Worm (Caenorhabditis elegans) whole organism, L4 larva: ENCODE measurements around the gene C54D10.10.
A peak's percentile ranks its signal among the peaks of the same experiment; 100 is the strongest.

Source experiments
- F10B5.3 ChIP-seq: sonication (generic microtip); optimal IDR thresholded peaks from 2 replicates; lab custom pipeline; 2016; ENCODE audit warnings: mild to moderate bottlenecking, missing genetic modification characterization, missing compliant biosample characterization
- F26F4.8 ChIP-seq: fragments of 200-800 bp; sonication (Bioruptor generic); conservative IDR thresholded peaks from 2 replicates; pipeline ENCODE4 v1.3.6; 2022; ENCODE audit warnings: missing genetic modification characterization, missing compliant biosample characterization
- F49E8.2 ChIP-seq: sonication (generic microtip); optimal IDR thresholded peaks from 2 replicates; lab custom pipeline; 2016; ENCODE audit warnings: missing compliant biosample characterization, mild to moderate bottlenecking, missing genetic modification characterization, borderline replicate concordance
- R02D3.7 ChIP-seq: fragments of 150-350 bp; sonication (generic microtip); optimal IDR thresholded peaks from 3 replicates; lab custom pipeline; 2014; ENCODE audit warnings: missing biosample characterization, missing genetic modification characterization
- Y105C5A.15 ChIP-seq: fragments of 200-800 bp; sonication (Bioruptor generic); IDR thresholded peaks from 2 replicates; pipeline ENCODE4 v1.3.6; 2022; ENCODE audit warnings: missing genetic modification characterization, missing compliant biosample characterization
- Y5F2A.4 ChIP-seq: fragments of 200-800 bp; sonication (Bioruptor generic); optimal IDR thresholded peaks from 2 replicates; lab custom pipeline; 2018; ENCODE audit warnings: mild to moderate bottlenecking, missing genetic modification characterization, missing compliant biosample characterization
- ZK337.2 ChIP-seq: fragments of 200-800 bp; sonication (Bioruptor generic); IDR thresholded peaks from 2 replicates; pipeline ENCODE4 v1.3.6; 2022; ENCODE audit warnings: missing genetic modification reagents, missing genetic modification characterization, missing compliant biosample characterization
- ZK546.5 ChIP-seq, 2 experiments: sonication (generic microtip); optimal IDR thresholded peaks; 2 replicates each; lab custom pipeline; 2017; ENCODE audit warnings: missing biosample characterization in 2 of 2, missing genetic modification characterization in 2 of 2
- arid-1 ChIP-seq: fragments of 200-800 bp; sonication (Bioruptor generic); conservative IDR thresholded peaks from 2 replicates; pipeline ENCODE4 v1.3.6; 2022; ENCODE audit warnings: missing genetic modification reagents, missing genetic modification characterization, missing compliant biosample characterization
- ceh-28 ChIP-seq: fragments of 150-350 bp; optimal IDR thresholded peaks from 2 replicates; lab custom pipeline; 2014; ENCODE audit warnings: missing biosample characterization, missing genetic modification reagents, missing genetic modification characterization
- ceh-32 ChIP-seq: sonication (generic microtip); optimal IDR thresholded peaks from 2 replicates; lab custom pipeline; 2016; ENCODE audit warnings: mild to moderate bottlenecking, missing genetic modification characterization, missing compliant biosample characterization; ENCODE audit not compliant: poor library complexity
- ceh-44 ChIP-seq: fragments of 200-800 bp; sonication (Bioruptor generic); IDR thresholded peaks from 2 replicates; pipeline ENCODE4 v1.3.6; 2022; ENCODE audit warnings: missing genetic modification reagents, missing genetic modification characterization, missing compliant biosample characterization
- ceh-62 ChIP-seq: sonication (generic microtip); optimal IDR thresholded peaks from 2 replicates; lab custom pipeline; 2017; ENCODE audit warnings: missing biosample characterization, missing genetic modification characterization
- ceh-82 ChIP-seq: sonication (generic microtip); optimal IDR thresholded peaks from 2 replicates; lab custom pipeline; 2017; ENCODE audit warnings: missing biosample characterization, missing genetic modification characterization
- cey-2 ChIP-seq: sonication (generic microtip); optimal IDR thresholded peaks from 3 replicates; lab custom pipeline; 2017; ENCODE audit warnings: missing genetic modification characterization, mild to moderate bottlenecking, missing compliant biosample characterization, antibody characterized with exemption, borderline replicate concordance; ENCODE audit not compliant: insufficient read depth
- daf-12 ChIP-seq: fragments of 150-350 bp; optimal IDR thresholded peaks from 2 replicates; lab custom pipeline; 2014; ENCODE audit warnings: missing biosample characterization, missing genetic modification reagents, missing genetic modification characterization
- daf-16 ChIP-seq, 3 experiments: sonication (generic microtip); optimal IDR thresholded peaks; 2 replicates each; lab custom pipeline; 2016 to 2017; ENCODE audit warnings: missing genetic modification characterization in 3 of 3, missing genetic modification reagents in 3 of 3, mild to moderate bottlenecking in 2 of 3, missing compliant biosample characterization in 2 of 3, missing biosample characterization in 1 of 3, moderate library complexity in 1 of 3
- dmd-8 ChIP-seq: fragments of 200-800 bp; sonication (Bioruptor generic); IDR thresholded peaks from 2 replicates; pipeline ENCODE4 v1.3.6; 2022; ENCODE audit warnings: missing genetic modification characterization, missing compliant biosample characterization
- egl-27 ChIP-seq: sonication (generic microtip); optimal IDR thresholded peaks from 3 replicates; lab custom pipeline; 2017; ENCODE audit warnings: missing biosample characterization, missing genetic modification reagents, missing genetic modification characterization
- egl-43 ChIP-seq: fragments of 200-800 bp; sonication (Bioruptor generic); IDR thresholded peaks from 2 replicates; pipeline ENCODE4 v1.3.6; 2022; ENCODE audit warnings: missing genetic modification reagents, missing genetic modification characterization, missing compliant biosample characterization
- fos-1 ChIP-seq: fragments of 150-350 bp; optimal IDR thresholded peaks from 2 replicates; lab custom pipeline; 2014; ENCODE audit warnings: missing biosample characterization, missing genetic modification characterization
- hif-1 ChIP-seq, 2 experiments: sonication (generic microtip); optimal IDR thresholded peaks; 2 replicates each; lab custom pipeline; 2016 to 2017; ENCODE audit warnings: missing compliant biosample characterization in 2 of 2, missing genetic modification characterization in 2 of 2, missing genetic modification reagents in 2 of 2, missing genotype in 2 of 2, mild to moderate bottlenecking in 1 of 2
- hlh-11 ChIP-seq: fragments of 200-800 bp; sonication (Bioruptor generic); optimal IDR thresholded peaks from 2 replicates; lab custom pipeline; 2018; ENCODE audit warnings: mild to moderate bottlenecking, missing genetic modification characterization, missing compliant biosample characterization
- hlh-30 ChIP-seq: sonication (generic microtip); optimal IDR thresholded peaks from 2 replicates; lab custom pipeline; 2017; ENCODE audit warnings: antibody characterized with exemption, mild to moderate bottlenecking, missing genetic modification characterization, missing compliant biosample characterization; ENCODE audit not compliant: insufficient read depth
- hmg-1.1 ChIP-seq: fragments of 200-800 bp; sonication (Bioruptor generic); IDR thresholded peaks from 2 replicates; pipeline ENCODE4 v1.3.6; 2022; ENCODE audit warnings: missing genetic modification reagents, missing genetic modification characterization, missing compliant biosample characterization
- jun-1 ChIP-seq: fragments of 150-350 bp; optimal IDR thresholded peaks from 2 replicates; lab custom pipeline; 2014; ENCODE audit warnings: missing biosample characterization, missing genetic modification reagents, missing genetic modification characterization
- lim-7 ChIP-seq: fragments of 200-800 bp; sonication (Bioruptor generic); IDR thresholded peaks from 2 replicates; pipeline ENCODE4 v1.3.6; 2022; ENCODE audit warnings: missing genetic modification characterization, missing compliant biosample characterization
- lin-15B ChIP-seq: fragments of 150-350 bp; sonication (generic microtip); optimal IDR thresholded peaks from 3 replicates; lab custom pipeline; 2014; ENCODE audit warnings: missing biosample characterization, missing genetic modification characterization
- lin-29 ChIP-seq: fragments of 200-800 bp; sonication (Bioruptor generic); IDR thresholded peaks from 2 replicates; pipeline ENCODE4 v1.3.6; 2022; ENCODE audit warnings: missing genetic modification reagents, missing genetic modification characterization, missing compliant biosample characterization
- lin-38 ChIP-seq: fragments of 200-800 bp; sonication (Bioruptor generic); IDR thresholded peaks from 2 replicates; pipeline ENCODE4 v1.3.6; 2022; ENCODE audit warnings: missing genetic modification reagents, missing genetic modification characterization, missing compliant biosample characterization
- lsy-2 ChIP-seq, 2 experiments: fragments of 150-350 bp in 1 of 2; sonication (generic microtip) in 1 of 2; optimal IDR thresholded peaks; 2 replicates each; lab custom pipeline; 2014 to 2017; ENCODE audit warnings: missing biosample characterization in 2 of 2, missing genetic modification characterization in 2 of 2
- madf-9 ChIP-seq: fragments of 200-800 bp; sonication (Bioruptor generic); conservative IDR thresholded peaks from 2 replicates; pipeline ENCODE4 v1.3.6; 2022; ENCODE audit warnings: missing genetic modification reagents, missing genetic modification characterization, missing compliant biosample characterization
- mdl-1 ChIP-seq, 2 experiments: fragments of 150-350 bp in 1 of 2; sonication (generic microtip) in 1 of 2; optimal IDR thresholded peaks; 2 replicates each; lab custom pipeline; 2014 to 2017; ENCODE audit warnings: missing biosample characterization in 2 of 2, missing genetic modification characterization in 2 of 2
- mdt-29 ChIP-seq: fragments of 200-800 bp; sonication (Bioruptor generic); IDR thresholded peaks from 2 replicates; pipeline ENCODE4 v1.3.6; 2022; ENCODE audit warnings: missing genetic modification reagents, missing genetic modification characterization, missing compliant biosample characterization
- mep-1 ChIP-seq: fragments of 150-350 bp; sonication (generic microtip); optimal IDR thresholded peaks from 3 replicates; lab custom pipeline; 2014; ENCODE audit warnings: missing biosample characterization, missing genetic modification characterization
- mes-2 ChIP-seq: sonication (generic microtip); optimal IDR thresholded peaks from 2 replicates; lab custom pipeline; 2016; ENCODE audit warnings: missing genotype, mild to moderate bottlenecking, missing genetic modification characterization, missing compliant biosample characterization; ENCODE audit not compliant: poor library complexity, severe bottlenecking
- nhr-102 ChIP-seq: sonication (generic microtip); optimal IDR thresholded peaks from 2 replicates; lab custom pipeline; 2016; ENCODE audit warnings: mild to moderate bottlenecking, missing genetic modification characterization, moderate library complexity, missing compliant biosample characterization
- nhr-11 ChIP-seq: fragments of 150-350 bp; optimal IDR thresholded peaks from 2 replicates; lab custom pipeline; 2014; ENCODE audit warnings: missing biosample characterization, missing genetic modification characterization
- nhr-25 ChIP-seq: sonication (generic microtip); optimal IDR thresholded peaks from 2 replicates; lab custom pipeline; 2017; ENCODE audit warnings: missing genetic modification characterization, mild to moderate bottlenecking, missing compliant biosample characterization, antibody characterized with exemption, moderate library complexity, borderline replicate concordance; ENCODE audit not compliant: insufficient read depth
- nhr-28 ChIP-seq: fragments of 150-350 bp; optimal IDR thresholded peaks from 2 replicates; lab custom pipeline; 2014; ENCODE audit warnings: missing biosample characterization, missing genetic modification characterization
- nhr-42 ChIP-seq: fragments of 200-800 bp; sonication (Bioruptor generic); IDR thresholded peaks from 2 replicates; pipeline ENCODE4 v1.3.6; 2022; ENCODE audit warnings: missing genetic modification characterization, missing compliant biosample characterization
- nhr-48 ChIP-seq: sonication (generic microtip); optimal IDR thresholded peaks from 2 replicates; lab custom pipeline; 2016; ENCODE audit warnings: mild to moderate bottlenecking, missing genetic modification characterization, missing compliant biosample characterization
- pha-4 ChIP-seq, 2 experiments: fragments of 150-350 bp in 1 of 2; fragments of 200-800 bp in 1 of 2; sonication (Bioruptor generic) in 1 of 2; IDR thresholded peaks in 1 of 2; optimal IDR thresholded peaks in 1 of 2; 2 replicates each; pipeline versions ENCODE4 v1.3.6 to Lab custom; 2014 to 2022; ENCODE audit warnings: missing genetic modification characterization in 2 of 2, missing genetic modification reagents in 2 of 2, missing biosample characterization in 1 of 2, missing compliant biosample characterization in 1 of 2
- saeg-2 ChIP-seq: fragments of 200-800 bp; sonication (Bioruptor generic); IDR thresholded peaks from 2 replicates; pipeline ENCODE4 v1.3.6; 2022; ENCODE audit warnings: missing genetic modification reagents, missing genetic modification characterization, missing compliant biosample characterization
- skn-1 ChIP-seq: fragments of 150-350 bp; optimal IDR thresholded peaks from 2 replicates; lab custom pipeline; 2014; ENCODE audit warnings: missing biosample characterization, missing genetic modification characterization
- unc-130 ChIP-seq: sonication (generic microtip); optimal IDR thresholded peaks from 2 replicates; lab custom pipeline; 2016; ENCODE audit warnings: missing genetic modification reagents, missing genetic modification characterization, missing compliant biosample characterization
- unc-39 ChIP-seq: sonication (generic microtip); optimal IDR thresholded peaks from 2 replicates; lab custom pipeline; 2017; ENCODE audit warnings: missing biosample characterization, missing genetic modification characterization
- zip-2 ChIP-seq: fragments of 150-350 bp; optimal IDR thresholded peaks from 2 replicates; lab custom pipeline; 2014; ENCODE audit warnings: missing biosample characterization, missing genetic modification characterization
- ztf-7 ChIP-seq: fragments of 150-350 bp; optimal IDR thresholded peaks from 2 replicates; lab custom pipeline; 2014; ENCODE audit warnings: missing biosample characterization, missing genetic modification characterization

C54D10.10 gene

ce11 chrV:12497725-12498263 lies 48.0 kb upstream of the C54D10.10 start, which contains the start of the genes W04D2.4 and rbm-25 (continued):
- TF ChIP-seq ZK337.2 (GFP tag; lab: Robert Waterston, UW) (no peak), R02D3.7 (tag; lab: Kevin White, UChicago) (no peak), egl-27 (tag; lab: Kevin White, UChicago) (no peak), Y105C5A.15 (GFP tag; lab: Robert Waterston, UW) (no peak), zip-2 (tag; lab: Kevin White, UChicago) (no peak), daf-16 (GFP tag; optimal IDR thresholded peaks at IDR 0.05; lab: Kevin White, UChicago) (peak in 1 of 2 experiments; percentile 34), daf-16 (tag; optimal IDR thresholded peaks at IDR 0.05; lab: Kevin White, UChicago) (peak; percentile 26), madf-9 (GFP tag; lab: Robert Waterston, UW) (no peak), lsy-2 (tag; optimal IDR thresholded peaks at IDR 0.05; lab: Kevin White, UChicago) (peak; percentile 4 to 90), mes-2 (tag; lab: Kevin White, UChicago) (peak; percentile 89), lin-29 (GFP tag; lab: Robert Waterston, UW) (no peak), Y5F2A.4 (GFP tag; lab: Kevin White, UChicago) (no peak), dmd-8 (GFP tag; lab: Robert Waterston, UW) (no peak), lin-38 (GFP tag; lab: Robert Waterston, UW) (peak; percentile 71), ztf-7 (tag; lab: Kevin White, UChicago) (peak; percentile 67), fos-1 (tag; lab: Kevin White, UChicago) (no peak), F49E8.2 (tag; lab: Kevin White, UChicago) (no peak), daf-12 (tag; lab: Kevin White, UChicago) (no peak), hlh-11 (tag; lab: Kevin White, UChicago) (peak; percentile 56), ceh-62 (no peak), mdl-1 (tag; optimal IDR thresholded peaks at IDR 0.05; lab: Kevin White, UChicago) (no peak), ZK546.5 (tag; optimal IDR thresholded peaks at IDR 0.05; lab: Kevin White, UChicago) (no peak), nhr-11 (tag; lab: Kevin White, UChicago) (no peak), egl-43 (GFP tag; lab: Robert Waterston, UW) (no peak), cey-2 (no peak), nhr-28 (tag; lab: Kevin White, UChicago) (peak; percentile 41), F10B5.3 (tag; lab: Kevin White, UChicago) (peak; percentile 58), ceh-28 (tag; lab: Kevin White, UChicago) (peak; percentile 54), hlh-30 (tag; lab: Kevin White, UChicago) (peak; percentile 63), unc-130 (GFP tag; lab: Kevin White, UChicago) (no peak), ceh-44 (no peak), arid-1 (GFP tag; lab: Robert Waterston, UW) (no peak), nhr-25 (no peak), ceh-32 (no peak), hmg-1.1 (GFP tag; lab: Robert Waterston, UW) (no peak), pha-4 (GFP tag; IDR thresholded peaks at IDR 0.05; lab: Robert Waterston, UW) (no peak), pha-4 (tag; optimal IDR thresholded peaks at IDR 0.05; lab: Kevin White, UChicago) (no peak), mep-1 (tag; lab: Kevin White, UChicago) (peak; percentile 72), skn-1 (tag; lab: Kevin White, UChicago) (no peak), hif-1 (tag; optimal IDR thresholded peaks at IDR 0.05; lab: Kevin White, UChicago) (no peak), lim-7 (GFP tag; lab: Robert Waterston, UW) (no peak), ceh-82 (no peak), nhr-48 (tag; lab: Kevin White, UChicago) (peak; percentile 49), lin-15B (tag; lab: Kevin White, UChicago) (no peak), F26F4.8 (no peak), jun-1 (tag; lab: Kevin White, UChicago) (no peak), mdt-29 (GFP tag; lab: Robert Waterston, UW) (no peak), unc-39 (tag; lab: Kevin White, UChicago) (no peak), nhr-42 (GFP tag; lab: Robert Waterston, UW) (no peak), nhr-102 (tag; lab: Kevin White, UChicago) (peak; percentile 67), saeg-2 (no peak)
